Worm (Caenorhabditis elegans): ENCODE measurements around the gene ent-1.
A peak's percentile ranks its signal among the peaks of the same experiment; 100 is the strongest.

Gene ent-1

DNA sequence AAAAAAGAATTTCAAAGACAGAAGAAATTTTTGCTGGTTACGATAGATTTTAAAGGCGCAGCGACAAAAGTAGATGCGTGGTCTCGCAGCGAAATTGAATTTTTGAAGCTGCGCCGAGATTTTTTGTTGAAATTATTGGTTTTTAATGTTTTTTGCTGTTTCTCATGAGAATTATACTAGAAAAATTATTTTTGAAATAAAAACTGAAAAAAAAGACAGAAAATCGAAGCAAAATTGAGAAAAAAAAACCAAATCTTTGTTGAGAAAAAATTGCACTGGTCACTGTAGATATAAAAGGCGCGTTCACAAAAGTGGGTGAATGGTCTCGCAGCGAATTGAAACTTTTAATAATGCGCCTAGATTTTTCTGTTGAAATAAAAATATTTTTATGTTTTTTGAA is 40.4 kb upstream of the ent-1 start:
- no peak for TF ChIP-seq ceh-28 (tag; optimal IDR thresholded peaks at IDR 0.05)
- TF ChIP-seq nhr-23 (tag; optimal IDR thresholded peaks at IDR 0.05) = peak; percentile 6

DNA sequence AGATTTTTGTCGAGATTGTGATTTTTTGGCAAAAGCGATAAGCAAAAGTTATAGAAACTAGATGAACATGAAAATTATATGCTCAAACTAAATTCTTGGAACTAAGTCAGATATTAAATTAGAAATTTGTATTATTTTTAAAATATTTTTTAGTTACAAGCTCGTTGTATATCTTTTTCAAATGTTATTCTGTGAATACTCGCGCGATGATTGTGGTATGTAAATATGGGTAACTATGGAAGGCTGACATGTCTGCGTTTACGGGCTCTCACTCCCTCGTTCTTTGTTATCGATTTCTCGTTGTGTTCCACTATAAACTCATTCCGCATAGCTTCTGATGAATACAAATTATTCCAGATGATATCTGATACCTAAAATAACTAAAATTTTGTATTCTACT is 38.9 kb upstream of the ent-1 start, which contains the start of gene ZK792.7:
Gene ZK792.7, plus strand, starts transcription at position 301 of the 400 bp plus-strand sequence.
- TF ChIP-seq nhr-25 (tag; optimal IDR thresholded peaks at IDR 0.05) (no peak), elt-2 (tag; optimal IDR thresholded peaks at IDR 0.05) (no peak), nhr-23 (tag; optimal IDR thresholded peaks at IDR 0.05) (no peak), daf-12 (tag; optimal IDR thresholded peaks at IDR 0.05) (no peak), elt-3 (tag; optimal IDR thresholded peaks at IDR 0.05) (no peak), sea-2 (GFP tag; optimal IDR thresholded peaks at IDR 0.05) (no peak)

DNA sequence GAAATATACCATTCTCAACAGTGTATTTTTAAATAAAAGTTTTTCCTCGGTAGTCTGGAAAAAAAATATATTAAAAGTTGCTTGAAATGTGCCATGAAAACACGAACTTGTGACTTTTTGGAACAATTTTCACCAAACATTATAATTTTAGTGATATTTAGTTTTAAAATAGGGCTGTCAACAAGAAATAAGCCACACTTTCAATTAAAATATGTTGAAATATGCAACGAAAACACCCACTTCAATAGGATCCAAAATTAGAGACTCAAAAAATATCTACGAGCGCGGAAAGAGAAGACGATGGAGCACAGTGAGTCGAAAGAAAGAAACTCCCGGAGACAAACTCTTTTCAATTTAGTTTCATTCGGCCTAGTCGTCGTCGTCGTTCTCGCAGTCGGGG is 38.2 kb upstream of the ent-1 start, which contains the start of gene ZK792.12:
Gene ZK792.12, plus strand, starts transcription at position 301 of the 400 bp plus-strand sequence.
- TF ChIP-seq sea-2 (GFP tag; optimal IDR thresholded peaks at IDR 0.05) = no peak
- no peak for TF ChIP-seq egl-27 (tag; optimal IDR thresholded peaks at IDR 0.05)
- TF ChIP-seq nhr-237 (tag; optimal IDR thresholded peaks at IDR 0.05) = no peak
- TF ChIP-seq hmg-11 (tag; optimal IDR thresholded peaks at IDR 0.05) = no peak
- TF ChIP-seq lin-15B (tag; optimal IDR thresholded peaks at IDR 0.05) = no peak
- no peak for TF ChIP-seq nhr-43 (tag; optimal IDR thresholded peaks at IDR 0.05; ENCODE audit: poor library complexity, severe bottlenecking)
- no peak for TF ChIP-seq mdl-1 (tag; optimal IDR thresholded peaks at IDR 0.05)
- TF ChIP-seq nhr-76 (tag; optimal IDR thresholded peaks at IDR 0.05) = no peak
- no peak for TF ChIP-seq R02D3.7 (tag; optimal IDR thresholded peaks at IDR 0.05)
- no peak for TF ChIP-seq tbx-2 (tag; optimal IDR thresholded peaks at IDR 0.05)
- no peak for TF ChIP-seq pha-4 (tag; optimal IDR thresholded peaks at IDR 0.05)
- TF ChIP-seq ceh-9 (tag; optimal IDR thresholded peaks at IDR 0.05) = no peak
- TF ChIP-seq jun-1 (tag; optimal IDR thresholded peaks at IDR 0.05) = no peak
- TF ChIP-seq ceh-28 (tag; optimal IDR thresholded peaks at IDR 0.05) = no peak
- TF ChIP-seq unc-62 (GFP tag; optimal IDR thresholded peaks at IDR 0.05) = no peak
- no peak for TF ChIP-seq nhr-11 (tag; optimal IDR thresholded peaks at IDR 0.05)
- TF ChIP-seq ZK546.5 (tag; optimal IDR thresholded peaks at IDR 0.05) = no peak
- no peak for TF ChIP-seq ceh-16 (tag; optimal IDR thresholded peaks at IDR 0.05)
- TF ChIP-seq elt-1 (tag; optimal IDR thresholded peaks at IDR 0.05) = no peak
- TF ChIP-seq eor-1 (tag; optimal IDR thresholded peaks at IDR 0.05) = no peak

DNA sequence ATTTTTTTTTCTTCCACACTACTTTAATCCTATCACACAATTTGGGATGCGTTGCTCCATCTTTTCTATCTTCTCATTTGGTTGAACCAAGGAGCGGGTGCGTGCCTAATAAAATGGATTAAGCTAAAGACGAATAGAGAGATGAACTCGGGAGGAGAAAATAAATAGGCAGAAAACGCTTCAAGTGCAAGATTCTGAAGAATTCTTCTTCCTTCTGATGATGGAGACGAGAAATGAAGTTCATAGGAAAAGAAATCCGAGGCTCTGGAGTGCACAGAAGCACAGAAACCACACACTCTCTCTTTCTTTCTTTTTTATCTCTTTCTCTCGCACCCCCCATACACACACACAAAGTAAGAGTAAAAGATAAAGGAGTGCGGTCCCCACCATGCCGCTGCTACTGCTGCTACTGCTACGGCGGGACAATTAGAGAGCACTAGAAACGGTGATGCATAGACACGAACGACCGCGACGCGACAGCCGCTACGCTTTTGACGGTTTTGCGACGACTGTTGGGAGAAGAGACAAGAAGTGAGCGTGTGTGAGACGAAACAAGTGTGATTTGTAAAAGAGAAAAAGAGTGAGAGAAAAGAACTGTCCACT is 36.9 kb upstream of the ent-1 start:
- peak; percentile 62 for TF ChIP-seq lin-15B (tag; optimal IDR thresholded peaks at IDR 0.05)
- peak; percentile 92 for TF ChIP-seq pha-4 (tag; optimal IDR thresholded peaks at IDR 0.05)
- peak; percentile 1 for TF ChIP-seq fos-1 (tag; optimal IDR thresholded peaks at IDR 0.05)
- TF ChIP-seq elt-1 (tag; optimal IDR thresholded peaks at IDR 0.05) = peak; percentile 22
- TF ChIP-seq fkh-10 (GFP tag; optimal IDR thresholded peaks at IDR 0.05) = peak; percentile 41
- peak; percentile 51 for TF ChIP-seq ceh-28 (tag; optimal IDR thresholded peaks at IDR 0.05)
- TF ChIP-seq aly-2 (tag; optimal IDR thresholded peaks at IDR 0.05) = no peak
- peak; percentile 7 for TF ChIP-seq ceh-82 (tag; optimal IDR thresholded peaks at IDR 0.05)
- peak; percentile 84 for TF ChIP-seq nfya-1 (tag; optimal IDR thresholded peaks at IDR 0.05; ENCODE audit: insufficient read depth)
- TF ChIP-seq unc-62 (GFP tag; optimal IDR thresholded peaks at IDR 0.05) = peak; percentile 33
- TF ChIP-seq nhr-28 (tag; optimal IDR thresholded peaks at IDR 0.05) = no peak
- peak; percentile 24 for TF ChIP-seq unc-39 (tag; optimal IDR thresholded peaks at IDR 0.05)
- TF ChIP-seq lin-39 (tag; optimal IDR thresholded peaks at IDR 0.05) = peak; percentile 73
- TF ChIP-seq eor-1 (tag; optimal IDR thresholded peaks at IDR 0.05) = no peak
- peak; percentile 51 for TF ChIP-seq lsy-12 (tag; optimal IDR thresholded peaks at IDR 0.05)
- TF ChIP-seq ama-1 (optimal IDR thresholded peaks at IDR 0.05) = peak; percentile 47
- peak; percentile 96 for TF ChIP-seq elt-2 (tag; optimal IDR thresholded peaks at IDR 0.05)
- peak; percentile 75 for TF ChIP-seq nhr-23 (tag; optimal IDR thresholded peaks at IDR 0.05)
- peak; percentile 86 for TF ChIP-seq nhr-25 (tag; optimal IDR thresholded peaks at IDR 0.05)
- TF ChIP-seq elt-3 (tag; optimal IDR thresholded peaks at IDR 0.05) = peak in 2 of 3 experiments; percentile 51 to 61
- peak; percentile 78 for TF ChIP-seq jun-1 (tag; optimal IDR thresholded peaks at IDR 0.05)
- peak; percentile 60 for TF ChIP-seq snpc-4 (tag; optimal IDR thresholded peaks at IDR 0.05)
- TF ChIP-seq hmg-11 (tag; optimal IDR thresholded peaks at IDR 0.05) = peak; percentile 64
- TF ChIP-seq daf-12 (tag; optimal IDR thresholded peaks at IDR 0.05) = no peak
- no peak for TF ChIP-seq ceh-16 (tag; optimal IDR thresholded peaks at IDR 0.05)
- no peak for TF ChIP-seq mdl-1 (tag; optimal IDR thresholded peaks at IDR 0.05)
- TF ChIP-seq skn-1 (tag; optimal IDR thresholded peaks at IDR 0.05) = peak; percentile 47
- TF ChIP-seq pqm-1 (tag; optimal IDR thresholded peaks at IDR 0.05) = peak; percentile 88
- no peak for TF ChIP-seq nhr-11 (tag; optimal IDR thresholded peaks at IDR 0.05)
- no peak for TF ChIP-seq nhr-77 (tag; optimal IDR thresholded peaks at IDR 0.05)
- TF ChIP-seq tbx-2 (tag; optimal IDR thresholded peaks at IDR 0.05) = peak; percentile 38
- peak; percentile 26 for TF ChIP-seq egl-27 (tag; optimal IDR thresholded peaks at IDR 0.05)
